Worm (Caenorhabditis elegans) whole organism, L1 larva: ENCODE measurements around the gene srbc-39.

Experiments
- alr-1 ChIP-seq: fragments of 200-800 bp; sonication (Bioruptor generic); optimal IDR thresholded peaks from 2 replicates; lab custom pipeline; 2018; ENCODE audit warnings: borderline replicate concordance, mild to moderate bottlenecking, missing genetic modification characterization, missing compliant biosample characterization
- ceh-82 ChIP-seq, 3 experiments: fragments of 150-350 bp in 1 of 3; sonication (generic microtip) in 2 of 3; optimal IDR thresholded peaks; 2 replicates each; lab custom pipeline; 2014 to 2017; ENCODE audit warnings: missing biosample characterization in 3 of 3, missing genetic modification characterization in 3 of 3
- fos-1 ChIP-seq: fragments of 150-350 bp; optimal IDR thresholded peaks from 2 replicates; lab custom pipeline; 2014; ENCODE audit warnings: missing biosample characterization, missing genetic modification characterization
- nhr-237 ChIP-seq: fragments of 150-350 bp; optimal IDR thresholded peaks from 2 replicates; lab custom pipeline; 2014; ENCODE audit warnings: missing biosample characterization, missing genetic modification characterization
- nhr-84 ChIP-seq: sonication (generic microtip); optimal IDR thresholded peaks from 2 replicates; lab custom pipeline; 2017; ENCODE audit warnings: missing biosample characterization, missing genetic modification characterization
- pag-3 ChIP-seq: sonication (generic microtip); optimal IDR thresholded peaks from 2 replicates; lab custom pipeline; 2017; ENCODE audit warnings: missing genetic modification characterization, mild to moderate bottlenecking, missing compliant biosample characterization, antibody characterized with exemption, borderline replicate concordance; ENCODE audit not compliant: insufficient read depth
- snpc-4 ChIP-seq: fragments of 150-350 bp; optimal IDR thresholded peaks from 2 replicates; lab custom pipeline; 2014; ENCODE audit warnings: missing biosample characterization, missing genetic modification characterization
- unc-62 ChIP-seq: fragments of 150-350 bp; optimal IDR thresholded peaks from 2 replicates; lab custom pipeline; 2014; ENCODE audit warnings: missing biosample characterization, missing genetic modification reagents, missing genetic modification characterization
- zag-1 ChIP-seq: fragments of 150-350 bp; optimal IDR thresholded peaks from 2 replicates; lab custom pipeline; 2014; ENCODE audit warnings: missing biosample characterization, missing genetic modification characterization

DNA sequence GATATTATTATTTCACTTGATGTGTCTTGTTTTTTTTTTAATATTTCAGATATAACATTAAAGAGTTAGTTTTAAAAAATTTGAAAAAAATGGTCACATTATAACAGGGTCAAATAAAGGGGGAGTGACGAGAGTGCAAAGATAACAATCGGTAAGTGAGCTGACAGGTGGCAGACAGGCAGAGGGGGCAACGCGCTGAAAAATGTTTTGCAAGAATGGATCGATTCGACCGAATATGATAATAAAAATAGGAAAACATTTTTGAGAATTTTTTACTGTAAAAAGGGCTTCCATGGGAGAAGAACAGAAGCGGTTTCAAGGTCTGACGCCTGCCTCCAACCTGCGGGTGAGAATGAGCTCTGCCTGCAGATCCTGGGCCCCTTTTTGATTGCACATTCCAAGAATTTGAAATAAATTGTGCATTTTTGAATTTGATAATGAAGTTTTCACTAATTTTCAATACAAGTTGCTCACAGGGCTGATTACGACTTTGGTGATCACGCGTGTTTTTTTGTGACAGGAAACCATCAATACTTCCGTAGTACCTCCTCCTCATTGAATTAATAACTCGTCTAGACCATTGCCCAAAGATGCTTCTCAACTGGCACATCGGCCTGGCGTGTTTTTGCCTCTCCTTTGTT is 9.3 kb upstream of the srbc-39 start, which contains the start of the genes ugt-29 and srx-5:
- no peak for TF ChIP-seq zag-1
- no peak for TF ChIP-seq fos-1 (tag; lab: Kevin White, UChicago)
- TF ChIP-seq nhr-84, result no peak
- TF ChIP-seq nhr-237 (tag; lab: Kevin White, UChicago), result no peak
- no peak for TF ChIP-seq snpc-4
- no peak for TF ChIP-seq ceh-82 (tag; optimal IDR thresholded peaks at IDR 0.05; lab: Kevin White, UChicago)
- no peak for TF ChIP-seq pag-3 (tag; lab: Kevin White, UChicago)
- TF ChIP-seq unc-62, result no peak
- TF ChIP-seq alr-1, result no peak
